Worm (Caenorhabditis elegans) whole organism, L3 larva: Measurements from ENCODE around the gene str-176.

Source experiments
- R02D3.7 ChIP-seq: fragments of 150-350 bp; optimal IDR thresholded peaks from 2 replicates; lab custom pipeline; 2014; ENCODE audit warnings: missing biosample characterization, missing genetic modification characterization
- aly-2 ChIP-seq: fragments of 150-350 bp; optimal IDR thresholded peaks from 2 replicates; lab custom pipeline; 2014; ENCODE audit warnings: missing biosample characterization, missing genetic modification characterization
- ceh-16 ChIP-seq: sonication (generic microtip); optimal IDR thresholded peaks from 2 replicates; lab custom pipeline; 2017; ENCODE audit warnings: missing biosample characterization, missing genetic modification characterization
- ceh-28 ChIP-seq: fragments of 150-350 bp; optimal IDR thresholded peaks from 2 replicates; lab custom pipeline; 2014; ENCODE audit warnings: missing biosample characterization, missing genetic modification reagents, missing genetic modification characterization
- ceh-82 ChIP-seq: fragments of 150-350 bp; optimal IDR thresholded peaks from 2 replicates; lab custom pipeline; 2014; ENCODE audit warnings: missing biosample characterization, missing genetic modification characterization
- daf-12 ChIP-seq: fragments of 150-350 bp; optimal IDR thresholded peaks from 2 replicates; lab custom pipeline; 2014; ENCODE audit warnings: missing biosample characterization, missing genetic modification reagents, missing genetic modification characterization
- egl-27 ChIP-seq: sonication (generic microtip); optimal IDR thresholded peaks from 4 replicates; lab custom pipeline; 2017; ENCODE audit warnings: missing biosample characterization, missing genetic modification reagents, missing genetic modification characterization
- egl-5 ChIP-seq: fragments of 150-350 bp; optimal IDR thresholded peaks from 2 replicates; lab custom pipeline; 2017; ENCODE audit warnings: missing biosample characterization, missing genetic modification reagents, missing genetic modification characterization, inconsistent platforms
- elt-1 ChIP-seq: fragments of 150-350 bp; optimal IDR thresholded peaks from 2 replicates; lab custom pipeline; 2014; ENCODE audit warnings: missing biosample characterization, missing genetic modification characterization
- elt-2 ChIP-seq: sonication (generic microtip); optimal IDR thresholded peaks from 2 replicates; lab custom pipeline; 2016; ENCODE audit warnings: missing genetic modification reagents, mild to moderate bottlenecking, missing genetic modification characterization, missing compliant biosample characterization
- elt-3 ChIP-seq, 3 experiments: fragments of 150-350 bp in 1 of 3; sonication (generic microtip) in 2 of 3; optimal IDR thresholded peaks; 2 replicates in 2 of 3; 4 replicates in 1 of 3; lab custom pipeline; 2014 to 2017; ENCODE audit warnings: missing biosample characterization in 3 of 3, missing genetic modification characterization in 3 of 3
- eor-1 ChIP-seq, 2 experiments: fragments of 150-350 bp; optimal IDR thresholded peaks; 2 replicates each; lab custom pipeline; 2014 to 2018; ENCODE audit warnings: missing biosample characterization in 2 of 2, missing genetic modification characterization in 2 of 2
- fkh-10 ChIP-seq: sonication (generic microtip); optimal IDR thresholded peaks from 2 replicates; lab custom pipeline; 2017; ENCODE audit warnings: missing biosample characterization, missing genetic modification reagents, missing genetic modification characterization
- fkh-2 ChIP-seq: fragments of 150-350 bp; optimal IDR thresholded peaks from 2 replicates; lab custom pipeline; 2014; ENCODE audit warnings: missing biosample characterization, missing genetic modification reagents, missing genetic modification characterization
- fos-1 ChIP-seq: fragments of 150-350 bp; optimal IDR thresholded peaks from 2 replicates; lab custom pipeline; 2014; ENCODE audit warnings: missing biosample characterization, missing genetic modification characterization
- hmg-11 ChIP-seq: sonication (generic microtip); optimal IDR thresholded peaks from 2 replicates; lab custom pipeline; 2016; ENCODE audit warnings: missing genetic modification characterization, missing compliant biosample characterization
- jun-1 ChIP-seq: fragments of 150-350 bp; optimal IDR thresholded peaks from 2 replicates; lab custom pipeline; 2014; ENCODE audit warnings: missing biosample characterization, missing genetic modification reagents, missing genetic modification characterization
- lin-15B ChIP-seq: fragments of 150-350 bp; optimal IDR thresholded peaks from 2 replicates; lab custom pipeline; 2014; ENCODE audit warnings: missing biosample characterization, missing genetic modification characterization
- lin-39 ChIP-seq: fragments of 150-350 bp; optimal IDR thresholded peaks from 2 replicates; lab custom pipeline; 2018; ENCODE audit warnings: missing biosample characterization, missing genetic modification reagents, missing genetic modification characterization
- lsy-12 ChIP-seq: sonication (generic microtip); optimal IDR thresholded peaks from 2 replicates; lab custom pipeline; 2016; ENCODE audit warnings: mild to moderate bottlenecking, missing genetic modification characterization, missing compliant biosample characterization
- mdl-1 ChIP-seq: fragments of 150-350 bp; optimal IDR thresholded peaks from 2 replicates; lab custom pipeline; 2014; ENCODE audit warnings: missing biosample characterization, missing genetic modification characterization
- mml-1 ChIP-seq: fragments of 150-350 bp; sonication (generic microtip); optimal IDR thresholded peaks from 3 replicates; lab custom pipeline; 2014; ENCODE audit warnings: missing biosample characterization, missing genetic modification characterization
- nfya-1 ChIP-seq: sonication (generic microtip); optimal IDR thresholded peaks from 2 replicates; lab custom pipeline; 2017; ENCODE audit warnings: missing genetic modification characterization, mild to moderate bottlenecking, missing compliant biosample characterization, antibody characterized with exemption, moderate library complexity; ENCODE audit not compliant: insufficient read depth
- nhr-11 ChIP-seq: fragments of 150-350 bp; optimal IDR thresholded peaks from 2 replicates; lab custom pipeline; 2014; ENCODE audit warnings: missing biosample characterization, missing genetic modification characterization
- nhr-23 ChIP-seq: fragments of 150-350 bp; optimal IDR thresholded peaks from 2 replicates; lab custom pipeline; 2014; ENCODE audit warnings: missing biosample characterization, missing genetic modification reagents, missing genetic modification characterization
- nhr-25 ChIP-seq: sonication (generic microtip); optimal IDR thresholded peaks from 2 replicates; lab custom pipeline; 2017; ENCODE audit warnings: missing biosample characterization, missing genetic modification characterization
- nhr-28 ChIP-seq: fragments of 150-350 bp; optimal IDR thresholded peaks from 2 replicates; lab custom pipeline; 2014; ENCODE audit warnings: missing biosample characterization, missing genetic modification characterization
- nhr-43 ChIP-seq: sonication (generic microtip); optimal IDR thresholded peaks from 2 replicates; lab custom pipeline; 2016; ENCODE audit warnings: mild to moderate bottlenecking, missing genetic modification characterization, missing compliant biosample characterization; ENCODE audit not compliant: poor library complexity, severe bottlenecking
- nhr-67 ChIP-seq: fragments of 150-350 bp; optimal IDR thresholded peaks from 2 replicates; lab custom pipeline; 2014; ENCODE audit warnings: missing biosample characterization, missing genetic modification characterization
- nhr-77 ChIP-seq: fragments of 150-350 bp; optimal IDR thresholded peaks from 2 replicates; lab custom pipeline; 2014; ENCODE audit warnings: missing biosample characterization, missing genetic modification characterization
- pha-4 ChIP-seq: fragments of 150-350 bp; optimal IDR thresholded peaks from 2 replicates; lab custom pipeline; 2014; ENCODE audit warnings: missing biosample characterization, missing genetic modification reagents, missing genetic modification characterization
- pqm-1 ChIP-seq: fragments of 150-350 bp; optimal IDR thresholded peaks from 2 replicates; lab custom pipeline; 2017; ENCODE audit warnings: missing biosample characterization, missing genetic modification characterization, inconsistent platforms
- skn-1 ChIP-seq: fragments of 150-350 bp; optimal IDR thresholded peaks from 2 replicates; lab custom pipeline; 2014; ENCODE audit warnings: missing biosample characterization, missing genetic modification characterization
- snpc-4 ChIP-seq: fragments of 150-350 bp; optimal IDR thresholded peaks from 2 replicates; lab custom pipeline; 2014; ENCODE audit warnings: missing biosample characterization, missing genetic modification characterization
- tbx-2 ChIP-seq: sonication (generic microtip); optimal IDR thresholded peaks from 2 replicates; lab custom pipeline; 2016; ENCODE audit warnings: mild to moderate bottlenecking, missing genetic modification characterization, missing compliant biosample characterization
- unc-39 ChIP-seq: sonication (generic microtip); optimal IDR thresholded peaks from 4 replicates; lab custom pipeline; 2017; ENCODE audit warnings: missing biosample characterization, missing genetic modification characterization
- unc-62 ChIP-seq: fragments of 150-350 bp; sonication (generic microtip); optimal IDR thresholded peaks from 4 replicates; lab custom pipeline; 2014; ENCODE audit warnings: missing biosample characterization, missing genetic modification reagents, missing genetic modification characterization
- zag-1 ChIP-seq: fragments of 150-350 bp; optimal IDR thresholded peaks from 2 replicates; lab custom pipeline; 2014; ENCODE audit warnings: missing biosample characterization, missing genetic modification characterization
- ztf-11 ChIP-seq: fragments of 150-350 bp; optimal IDR thresholded peaks from 2 replicates; lab custom pipeline; 2014; ENCODE audit warnings: missing biosample characterization, missing genetic modification characterization
- ztf-4 ChIP-seq: fragments of 150-350 bp; optimal IDR thresholded peaks from 2 replicates; lab custom pipeline; 2014; ENCODE audit warnings: missing biosample characterization, missing genetic modification characterization

str-176 gene

ce11 chrIV:8454076-8454475, 9.5 kb downstream of the str-176 start:
- TF ChIP-seq snpc-4 (tag; lab: Kevin White, UChicago) (no peak), elt-2 (peak; percentile 75), fkh-2 (tag; lab: Kevin White, UChicago) (no peak), egl-5 (no peak), daf-12 (tag; lab: Kevin White, UChicago) (no peak), nhr-43 (tag; lab: Kevin White, UChicago) (no peak), nhr-11 (tag; lab: Kevin White, UChicago) (no peak), aly-2 (no peak), nhr-28 (no peak), nhr-25 (tag; lab: Kevin White, UChicago) (no peak), fkh-10 (GFP tag; lab: Kevin White, UChicago) (no peak), pqm-1 (tag; lab: Kevin White, UChicago) (peak; percentile 35)

ce11 chrIV:8453178-8453577, 10.4 kb downstream of the str-176 start:
- TF ChIP-seq jun-1 (tag; lab: Kevin White, UChicago) (peak; percentile 59), nhr-67 (tag; lab: Kevin White, UChicago) (no peak), elt-2 (peak; percentile 97), pha-4 (tag; lab: Kevin White, UChicago) (peak; percentile 33), pqm-1 (tag; lab: Kevin White, UChicago) (peak; percentile 85)

- TF ChIP-seq elt-2 (peak; percentile 96), mdl-1 (tag; lab: Kevin White, UChicago) (no peak)
- TF ChIP-seq, all 47 proteins: peak for 1
Observed at ce11 chrIV:8451709-8452248, 11.8 kb downstream of the str-176 start, which contains the start of gene eppl-1. eppl-1 (minus strand) TSS chrIV:8451759.

- peak; percentile 33 for TF ChIP-seq nhr-23 (tag; lab: Kevin White, UChicago)
- no peak for TF ChIP-seq ztf-4 (tag; lab: Kevin White, UChicago)
- no peak for TF ChIP-seq R02D3.7 (tag; lab: Kevin White, UChicago)
- no peak for TF ChIP-seq ceh-16 (tag; lab: Kevin White, UChicago)
- no peak for TF ChIP-seq ztf-11 (tag; lab: Kevin White, UChicago)
- TF ChIP-seq mdl-1 (tag; lab: Kevin White, UChicago) = no peak
- TF ChIP-seq nhr-11 (tag; lab: Kevin White, UChicago) = no peak
- TF ChIP-seq nhr-77 = no peak
- TF ChIP-seq jun-1 (tag; lab: Kevin White, UChicago) = peak; percentile 64
- TF ChIP-seq elt-2 = peak; percentile 94
- TF ChIP-seq skn-1 (tag; lab: Kevin White, UChicago) = no peak
- no peak for TF ChIP-seq unc-39 (tag; lab: Kevin White, UChicago)
- no peak for TF ChIP-seq egl-27 (tag; lab: Kevin White, UChicago)
- no peak for TF ChIP-seq zag-1 (tag; lab: Kevin White, UChicago)
- TF ChIP-seq pqm-1 (tag; lab: Kevin White, UChicago) = peak; percentile 68
- TF ChIP-seq elt-1 (tag; lab: Kevin White, UChicago) = no peak
- no peak for TF ChIP-seq tbx-2 (tag; lab: Kevin White, UChicago)
- TF ChIP-seq ceh-82 (tag; lab: Kevin White, UChicago) = no peak
- TF ChIP-seq ceh-28 (tag; lab: Kevin White, UChicago) = no peak
- no peak for TF ChIP-seq nfya-1 (tag; lab: Kevin White, UChicago)
- TF ChIP-seq nhr-43 (tag; lab: Kevin White, UChicago) = no peak
- no peak for TF ChIP-seq hmg-11 (tag; lab: Kevin White, UChicago)
- TF ChIP-seq mml-1 (tag; lab: Kevin White, UChicago) = no peak
- TF ChIP-seq unc-62 (GFP tag; lab: Kevin White, UChicago) = no peak
- TF ChIP-seq elt-3 (tag; optimal IDR thresholded peaks at IDR 0.05; lab: Kevin White, UChicago) = peak in 2 of 3 experiments; percentile 40 to 88
- TF ChIP-seq aly-2 = no peak
- peak; percentile 35 for TF ChIP-seq pha-4 (tag; lab: Kevin White, UChicago)
- no peak for TF ChIP-seq eor-1 (tag; optimal IDR thresholded peaks at IDR 0.05; lab: Kevin White, UChicago)
- no peak for TF ChIP-seq lin-39
- TF ChIP-seq snpc-4 (tag; lab: Kevin White, UChicago) = no peak
- TF ChIP-seq nhr-28 = no peak
- no peak for TF ChIP-seq fos-1 (tag; lab: Kevin White, UChicago)
- no peak for TF ChIP-seq lin-15B (tag; lab: Kevin White, UChicago)
- TF ChIP-seq nhr-67 (tag; lab: Kevin White, UChicago) = no peak
- no peak for TF ChIP-seq lsy-12
- TF ChIP-seq nhr-25 (tag; lab: Kevin White, UChicago) = no peak
- no peak for TF ChIP-seq daf-12 (tag; lab: Kevin White, UChicago)
Observed at ce11 chrIV:8450534-8450933, 13.1 kb downstream of the str-176 start.
